Worm (Caenorhabditis elegans) whole organism, late embryonic: ENCODE data around the gene F18E9.8.

Experiments used
- C08G9.2 ChIP-seq: sonication (generic microtip); optimal IDR thresholded peaks from 2 replicates; lab custom pipeline; 2016; ENCODE audit warnings: mild to moderate bottlenecking, missing genetic modification characterization, moderate library complexity, missing compliant biosample characterization
- C38D4.7 ChIP-seq: fragments of 200-800 bp; sonication (Bioruptor generic); optimal IDR thresholded peaks from 2 replicates; lab custom pipeline; 2018; ENCODE audit warnings: mild to moderate bottlenecking, missing genetic modification characterization, moderate library complexity, missing compliant biosample characterization
- K02D7.2 ChIP-seq: sonication (generic microtip); optimal IDR thresholded peaks from 2 replicates; lab custom pipeline; 2017; ENCODE audit warnings: mild to moderate bottlenecking, missing genetic modification characterization, missing compliant biosample characterization
- K09A11.1 ChIP-seq: sonication (generic microtip); optimal IDR thresholded peaks from 2 replicates; lab custom pipeline; 2017; ENCODE audit warnings: antibody characterized with exemption, mild to moderate bottlenecking, missing genetic modification characterization, missing compliant biosample characterization; ENCODE audit not compliant: insufficient read depth
- T23F11.4 ChIP-seq: fragments of 200-800 bp; sonication (Bioruptor generic); optimal IDR thresholded peaks from 2 replicates; lab custom pipeline; 2018; ENCODE audit warnings: mild to moderate bottlenecking, missing genetic modification characterization, missing compliant biosample characterization
- Y22D7AL.16 ChIP-seq: sonication (generic microtip); optimal IDR thresholded peaks from 2 replicates; lab custom pipeline; 2016; ENCODE audit warnings: missing genetic modification characterization, missing compliant biosample characterization
- ahr-1 ChIP-seq: sonication (generic microtip); optimal IDR thresholded peaks from 2 replicates; lab custom pipeline; 2016; ENCODE audit warnings: missing genetic modification characterization, missing compliant biosample characterization
- ama-1 ChIP-seq: fragments of 150-350 bp; optimal IDR thresholded peaks from 2 replicates; lab custom pipeline; 2014
- ceh-14 ChIP-seq: sonication (generic microtip); optimal IDR thresholded peaks from 2 replicates; lab custom pipeline; 2016; ENCODE audit warnings: missing genotype, missing genetic modification characterization, missing compliant biosample characterization
- ceh-18 ChIP-seq: sonication (generic microtip); optimal IDR thresholded peaks from 2 replicates; lab custom pipeline; 2016; ENCODE audit warnings: missing genetic modification characterization, missing compliant biosample characterization
- ceh-19 ChIP-seq: fragments of 200-800 bp; sonication (Bioruptor generic); optimal IDR thresholded peaks from 2 replicates; lab custom pipeline; 2018; ENCODE audit warnings: mild to moderate bottlenecking, missing genetic modification characterization, missing compliant biosample characterization
- ceh-2 ChIP-seq: sonication (generic microtip); optimal IDR thresholded peaks from 2 replicates; lab custom pipeline; 2016; ENCODE audit warnings: missing genotype, missing genetic modification characterization, missing compliant biosample characterization
- ceh-24 ChIP-seq: sonication (generic microtip); optimal IDR thresholded peaks from 2 replicates; lab custom pipeline; 2016; ENCODE audit warnings: mild to moderate bottlenecking, missing genetic modification characterization, missing compliant biosample characterization
- ceh-30 ChIP-seq: fragments of 150-350 bp; optimal IDR thresholded peaks from 2 replicates; lab custom pipeline; 2014; ENCODE audit warnings: missing biosample characterization, missing genetic modification characterization
- ceh-34 ChIP-seq: sonication (generic microtip); optimal IDR thresholded peaks from 2 replicates; lab custom pipeline; 2016; ENCODE audit warnings: mild to moderate bottlenecking, missing genetic modification characterization, missing compliant biosample characterization
- ceh-45 ChIP-seq: fragments of 200-800 bp; sonication (Bioruptor generic); IDR thresholded peaks from 2 replicates; pipeline ENCODE4 v1.3.6; 2022; ENCODE audit warnings: missing genetic modification reagents, missing genetic modification characterization, missing compliant biosample characterization
- ceh-48 ChIP-seq: sonication (generic microtip); optimal IDR thresholded peaks from 2 replicates; lab custom pipeline; 2016; ENCODE audit warnings: missing genetic modification characterization, inconsistent platforms, missing compliant biosample characterization
- ceh-6 ChIP-seq: fragments of 200-800 bp; sonication (Bioruptor generic); optimal IDR thresholded peaks from 2 replicates; lab custom pipeline; 2018; ENCODE audit warnings: mild to moderate bottlenecking, missing genetic modification characterization, missing compliant biosample characterization
- ceh-9 ChIP-seq: sonication (generic microtip); optimal IDR thresholded peaks from 2 replicates; lab custom pipeline; 2016; ENCODE audit warnings: mild to moderate bottlenecking, missing genetic modification characterization, inconsistent platforms, missing compliant biosample characterization
- che-1 ChIP-seq: sonication (generic microtip); optimal IDR thresholded peaks from 2 replicates; lab custom pipeline; 2016; ENCODE audit warnings: mild to moderate bottlenecking, missing genetic modification characterization, missing compliant biosample characterization
- dmd-4 ChIP-seq: sonication (generic microtip); optimal IDR thresholded peaks from 2 replicates; lab custom pipeline; 2016; ENCODE audit warnings: borderline replicate concordance, missing genetic modification characterization, missing compliant biosample characterization
- dve-1 ChIP-seq: sonication (generic microtip); optimal IDR thresholded peaks from 2 replicates; lab custom pipeline; 2017; ENCODE audit warnings: antibody characterized with exemption, mild to moderate bottlenecking, missing genetic modification characterization, missing compliant biosample characterization
- elt-2 ChIP-seq: sonication (generic microtip); optimal IDR thresholded peaks from 2 replicates; lab custom pipeline; 2016; ENCODE audit warnings: missing genetic modification reagents, missing genetic modification characterization, missing compliant biosample characterization
- elt-4 ChIP-seq: sonication (generic microtip); optimal IDR thresholded peaks from 2 replicates; lab custom pipeline; 2016; ENCODE audit warnings: missing genetic modification characterization, missing compliant biosample characterization
- eyg-1 ChIP-seq: sonication (generic microtip); optimal IDR thresholded peaks from 2 replicates; lab custom pipeline; 2016; ENCODE audit warnings: missing genotype, missing genetic modification characterization, missing compliant biosample characterization
- gmeb-2 ChIP-seq: sonication (generic microtip); optimal IDR thresholded peaks from 2 replicates; lab custom pipeline; 2016; ENCODE audit warnings: missing genetic modification characterization, inconsistent platforms, missing compliant biosample characterization
- hlh-13 ChIP-seq: fragments of 200-800 bp; sonication (Bioruptor generic); optimal IDR thresholded peaks from 2 replicates; lab custom pipeline; 2018; ENCODE audit warnings: mild to moderate bottlenecking, missing genetic modification characterization, missing compliant biosample characterization
- hlh-15 ChIP-seq: sonication (generic microtip); optimal IDR thresholded peaks from 2 replicates; lab custom pipeline; 2016; ENCODE audit warnings: missing genetic modification characterization, missing compliant biosample characterization
- hlh-8 ChIP-seq: sonication (generic microtip); optimal IDR thresholded peaks from 2 replicates; lab custom pipeline; 2016; ENCODE audit warnings: missing genotype, missing genetic modification characterization, missing compliant biosample characterization
- lin-11 ChIP-seq: fragments of 200-800 bp; sonication (Bioruptor generic); optimal IDR thresholded peaks from 2 replicates; lab custom pipeline; 2018; ENCODE audit warnings: mild to moderate bottlenecking, missing genetic modification characterization, missing compliant biosample characterization
- mec-3 ChIP-seq: sonication (generic microtip); optimal IDR thresholded peaks from 2 replicates; lab custom pipeline; 2016; ENCODE audit warnings: borderline replicate concordance, missing genetic modification characterization, missing compliant biosample characterization
- nfya-1 ChIP-seq: sonication (generic microtip); optimal IDR thresholded peaks from 2 replicates; lab custom pipeline; 2017; ENCODE audit warnings: missing genetic modification characterization, mild to moderate bottlenecking, missing compliant biosample characterization, antibody characterized with exemption, moderate library complexity
- nhr-11 ChIP-seq: fragments of 150-350 bp; optimal IDR thresholded peaks from 2 replicates; lab custom pipeline; 2014; ENCODE audit warnings: missing biosample characterization, missing genetic modification characterization
- npax-4 ChIP-seq: sonication (generic microtip); optimal IDR thresholded peaks from 2 replicates; lab custom pipeline; 2016; ENCODE audit warnings: missing genetic modification characterization, missing compliant biosample characterization
- pag-3 ChIP-seq: sonication (generic microtip); optimal IDR thresholded peaks from 2 replicates; lab custom pipeline; 2016; ENCODE audit warnings: missing compliant biosample characterization, missing genetic modification characterization, borderline replicate concordance
- pax-1 ChIP-seq: fragments of 150-350 bp; optimal IDR thresholded peaks from 2 replicates; lab custom pipeline; 2014; ENCODE audit warnings: missing biosample characterization, missing genetic modification characterization
- pha-2 ChIP-seq: sonication (generic microtip); optimal IDR thresholded peaks from 2 replicates; lab custom pipeline; 2017; ENCODE audit warnings: mild to moderate bottlenecking, missing genetic modification characterization, missing compliant biosample characterization
- rnt-1 ChIP-seq: sonication (generic microtip); optimal IDR thresholded peaks from 2 replicates; lab custom pipeline; 2016; ENCODE audit warnings: missing genetic modification characterization, missing compliant biosample characterization
- sdc-2 ChIP-seq: sonication (generic microtip); optimal IDR thresholded peaks from 2 replicates; lab custom pipeline; 2016; ENCODE audit warnings: missing genotype, missing genetic modification characterization, missing compliant biosample characterization
- sox-2 ChIP-seq: fragments of 200-800 bp; sonication (Bioruptor generic); IDR thresholded peaks from 2 replicates; pipeline ENCODE4 v1.3.6; 2022; ENCODE audit warnings: missing genetic modification reagents, missing genetic modification characterization, missing compliant biosample characterization
- sox-4 ChIP-seq: sonication (generic microtip); optimal IDR thresholded peaks from 2 replicates; lab custom pipeline; 2017; ENCODE audit warnings: mild to moderate bottlenecking, missing genetic modification characterization, inconsistent platforms, missing compliant biosample characterization
- syd-9 ChIP-seq: sonication (generic microtip); optimal IDR thresholded peaks from 2 replicates; lab custom pipeline; 2016; ENCODE audit warnings: mild to moderate bottlenecking, missing genetic modification characterization, moderate library complexity, missing compliant biosample characterization
- tbx-2 ChIP-seq: sonication (generic microtip); optimal IDR thresholded peaks from 2 replicates; lab custom pipeline; 2016; ENCODE audit warnings: missing genetic modification characterization, missing compliant biosample characterization
- tbx-7 ChIP-seq: sonication (generic microtip); optimal IDR thresholded peaks from 2 replicates; lab custom pipeline; 2016; ENCODE audit warnings: missing genotype, missing genetic modification characterization, missing compliant biosample characterization
- unc-3 ChIP-seq, 2 experiments: fragments of 200-800 bp in 1 of 2; sonication (Bioruptor generic) in 1 of 2; sonication (generic microtip) in 1 of 2; conservative IDR thresholded peaks in 1 of 2; optimal IDR thresholded peaks in 1 of 2; 2 replicates each; pipeline versions ENCODE4 v1.3.6 to Lab custom; 2016 to 2022; ENCODE audit warnings: missing compliant biosample characterization in 2 of 2, missing genetic modification characterization in 2 of 2, missing genetic modification reagents in 1 of 2
- unc-42 ChIP-seq: sonication (generic microtip); optimal IDR thresholded peaks from 2 replicates; lab custom pipeline; 2016; ENCODE audit warnings: missing genotype, missing genetic modification characterization, missing compliant biosample characterization
- unc-55 ChIP-seq: sonication (generic microtip); optimal IDR thresholded peaks from 2 replicates; lab custom pipeline; 2017; ENCODE audit warnings: missing biosample characterization, missing genetic modification reagents, missing genetic modification characterization
- unc-86 ChIP-seq: sonication (generic microtip); optimal IDR thresholded peaks from 2 replicates; lab custom pipeline; 2016; ENCODE audit warnings: missing genetic modification characterization, missing compliant biosample characterization
- zip-5 ChIP-seq: sonication (generic microtip); optimal IDR thresholded peaks from 2 replicates; lab custom pipeline; 2016; ENCODE audit warnings: missing genetic modification characterization, missing compliant biosample characterization
- ztf-16 ChIP-seq: sonication (generic microtip); optimal IDR thresholded peaks from 2 replicates; lab custom pipeline; 2017; ENCODE audit warnings: missing genetic modification characterization, missing compliant biosample characterization

F18E9.8 gene

DNA sequence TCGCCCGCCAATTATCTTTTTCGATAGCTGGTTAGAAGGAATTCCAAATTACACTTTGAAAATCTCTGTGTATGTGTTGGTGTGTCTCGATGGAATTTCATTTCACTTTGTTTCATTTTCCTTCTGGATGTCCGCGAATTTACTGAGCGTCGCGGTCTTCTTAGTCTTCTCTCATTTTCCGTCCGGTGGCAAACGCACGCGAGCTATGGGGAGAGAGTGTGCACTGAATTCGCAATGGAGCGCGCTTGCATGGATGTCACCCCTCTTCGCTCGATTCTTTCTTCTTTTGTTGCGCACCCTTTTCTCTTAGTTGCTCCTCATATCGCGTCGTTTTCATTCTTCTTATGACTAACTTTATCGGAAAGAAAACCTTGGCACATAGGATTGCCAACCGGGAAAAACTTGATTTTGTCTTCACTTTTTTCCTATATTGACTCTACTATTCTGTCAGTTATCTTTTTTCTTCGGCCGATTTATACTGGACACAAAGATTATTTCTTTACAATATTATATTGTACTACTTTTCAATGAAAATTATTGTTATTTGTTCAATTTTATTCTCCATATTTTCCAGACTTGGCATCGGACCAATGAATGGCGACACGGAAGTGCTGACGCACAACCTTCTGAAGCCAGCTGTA is 29.5 kb downstream of the F18E9.8 start, which contains the start of gene dhhc-14 (continued):
- TF ChIP-seq T23F11.4 (GFP tag; lab: Kevin White, UChicago) (no peak), elt-4 (tag; lab: Kevin White, UChicago) (no peak), ceh-45 (GFP tag; lab: Robert Waterston, UW) (no peak), elt-2 (peak; percentile 47), ceh-2 (tag; lab: Kevin White, UChicago) (peak; percentile 47), C38D4.7 (GFP tag; lab: Kevin White, UChicago) (no peak), lin-11 (tag; lab: Kevin White, UChicago) (no peak), ceh-48 (no peak), sox-4 (tag; lab: Kevin White, UChicago) (no peak), sox-2 (no peak), ceh-18 (tag; lab: Kevin White, UChicago) (peak; percentile 74), ceh-30 (tag; lab: Kevin White, UChicago) (no peak), ama-1 (no peak), syd-9 (peak; percentile 17), pha-2 (no peak), zip-5 (tag; lab: Kevin White, UChicago) (no peak), pax-1 (peak; percentile 28), gmeb-2 (tag; lab: Kevin White, UChicago) (no peak), tbx-2 (tag; lab: Kevin White, UChicago) (peak; percentile 79), ceh-6 (GFP tag; lab: Kevin White, UChicago) (no peak), che-1 (no peak), K09A11.1 (tag; lab: Kevin White, UChicago) (no peak), unc-3 (GFP tag; conservative IDR thresholded peaks at IDR 0.05; lab: Robert Waterston, UW) (no peak), unc-3 (tag; optimal IDR thresholded peaks at IDR 0.05; lab: Kevin White, UChicago) (no peak), mec-3 (tag; lab: Kevin White, UChicago) (no peak), hlh-8 (tag; lab: Kevin White, UChicago) (no peak), sdc-2 (tag; lab: Kevin White, UChicago) (peak; percentile 63), ceh-24 (no peak), unc-86 (tag; lab: Kevin White, UChicago) (no peak), dve-1 (no peak), hlh-13 (GFP tag; lab: Kevin White, UChicago) (no peak), ceh-9 (tag; lab: Kevin White, UChicago) (no peak), rnt-1 (tag; lab: Kevin White, UChicago) (peak; percentile 26), unc-42 (tag; lab: Kevin White, UChicago) (peak; percentile 74), ztf-16 (no peak), dmd-4 (tag; lab: Kevin White, UChicago) (no peak), npax-4 (tag; lab: Kevin White, UChicago) (no peak), ahr-1 (tag; lab: Kevin White, UChicago) (no peak), C08G9.2 (tag; lab: Kevin White, UChicago) (peak; percentile 1), ceh-14 (tag; lab: Kevin White, UChicago) (no peak), tbx-7 (tag; lab: Kevin White, UChicago) (peak; percentile 10), hlh-15 (tag; lab: Kevin White, UChicago) (no peak), nhr-11 (tag; lab: Kevin White, UChicago) (no peak), ceh-19 (GFP tag; lab: Kevin White, UChicago) (no peak), nfya-1 (tag; lab: Kevin White, UChicago) (peak; percentile 70), Y22D7AL.16 (no peak), unc-55 (GFP tag; lab: Kevin White, UChicago) (peak; percentile 31), eyg-1 (tag; lab: Kevin White, UChicago) (no peak), ceh-34 (tag; lab: Kevin White, UChicago) (peak; percentile 41), pag-3 (tag; lab: Kevin White, UChicago) (no peak), K02D7.2 (tag; lab: Kevin White, UChicago) (no peak)
